Fruit fly (Drosophila melanogaster) whole organism, embryonic: Measurements from ENCODE around the gene U2af50.

Experiments
- Atf-2 ChIP-seq: fragments of 200-800 bp; sonication (Bioruptor generic); optimal IDR thresholded peaks from 2 replicates; lab custom pipeline; 2016; ENCODE audit warnings: missing biosample characterization, missing genetic modification characterization
- B-H2 ChIP-seq: fragments of 200-800 bp; sonication (Bioruptor generic); optimal IDR thresholded peaks from 2 replicates; lab custom pipeline; 2018; ENCODE audit warnings: missing biosample characterization, mild to moderate bottlenecking, missing genetic modification characterization
- BtbVII ChIP-seq: fragments of 200-800 bp; sonication (Bioruptor generic); optimal IDR thresholded peaks from 3 replicates; lab custom pipeline; 2017; ENCODE audit warnings: missing biosample characterization, mild to moderate bottlenecking, missing genetic modification characterization
- CG10543 ChIP-seq: fragments of 200-800 bp; sonication (Bioruptor generic); optimal IDR thresholded peaks from 3 replicates; lab custom pipeline; 2017; ENCODE audit warnings: missing biosample characterization, mild to moderate bottlenecking, missing genetic modification characterization, moderate library complexity
- CG11695 ChIP-seq: fragments of 200-800 bp; sonication (Bioruptor generic); IDR thresholded peaks from 3 replicates; pipeline ENCODE4 v1.3.6; 2022; ENCODE audit warnings: missing biosample characterization, missing genetic modification characterization
- CG12236 ChIP-seq: fragments of 200-800 bp; sonication (Bioruptor generic); optimal IDR thresholded peaks from 2 replicates; lab custom pipeline; 2016; ENCODE audit warnings: missing biosample characterization, missing genetic modification characterization
- CG12659 ChIP-seq: fragments of 200-800 bp; sonication (Bioruptor generic); optimal IDR thresholded peaks from 3 replicates; lab custom pipeline; 2017; ENCODE audit warnings: mild to moderate bottlenecking, missing biosample characterization, missing genetic modification reagents, missing genetic modification characterization
- CG13296 ChIP-seq: fragments of 200-800 bp; sonication (Bioruptor generic); optimal IDR thresholded peaks from 3 replicates; lab custom pipeline; 2018; ENCODE audit warnings: missing biosample characterization, mild to moderate bottlenecking, missing genetic modification characterization
- CG14710 ChIP-seq: fragments of 200-800 bp; sonication (Bioruptor generic); optimal IDR thresholded peaks from 3 replicates; lab custom pipeline; 2019; ENCODE audit warnings: missing biosample characterization, mild to moderate bottlenecking, missing genetic modification characterization, moderate library complexity
- CG1792 ChIP-seq: fragments of 200-800 bp; sonication (Bioruptor generic); optimal IDR thresholded peaks from 2 replicates; lab custom pipeline; 2016; ENCODE audit warnings: missing biosample characterization, missing genetic modification characterization
- CG2120 ChIP-seq: fragments of 200-800 bp; sonication (Bioruptor generic); optimal IDR thresholded peaks from 3 replicates; lab custom pipeline; 2016; ENCODE audit warnings: missing biosample characterization, missing genetic modification characterization
- CG2678 ChIP-seq: fragments of 200-800 bp; sonication (Bioruptor generic); optimal IDR thresholded peaks from 3 replicates; lab custom pipeline; 2019; ENCODE audit warnings: missing biosample characterization, mild to moderate bottlenecking, missing genetic modification characterization, moderate library complexity
- CG31224 ChIP-seq: fragments of 200-800 bp; sonication (Bioruptor generic); IDR thresholded peaks from 2 replicates; pipeline ENCODE4 v1.3.6; 2022; ENCODE audit warnings: missing biosample characterization, missing genetic modification characterization
- CG31441 ChIP-seq: fragments of 200-800 bp; sonication (Bioruptor generic); IDR thresholded peaks from 2 replicates; pipeline ENCODE4 v1.3.6; 2022; ENCODE audit warnings: missing biosample characterization, missing genetic modification characterization
- CG3163 ChIP-seq: fragments of 200-800 bp; sonication (Bioruptor generic); optimal IDR thresholded peaks from 3 replicates; lab custom pipeline; 2016; ENCODE audit warnings: missing biosample characterization, missing genetic modification characterization
- CG3726 ChIP-seq: fragments of 200-800 bp; sonication (Bioruptor generic); IDR thresholded peaks from 3 replicates; pipeline ENCODE4, ENCODE4 v1.3.6; 2022; ENCODE audit warnings: missing biosample characterization, missing genetic modification characterization
- CG6175 ChIP-seq: fragments of 200-800 bp; sonication (Bioruptor generic); IDR thresholded peaks from 3 replicates; pipeline ENCODE4 v1.3.6; 2022; ENCODE audit warnings: missing biosample characterization, missing genetic modification characterization
- CG8924 ChIP-seq: fragments of 200-800 bp; optimal IDR thresholded peaks from 3 replicates; lab custom pipeline; 2019; ENCODE audit warnings: missing biosample characterization, mild to moderate bottlenecking, missing genetic modification characterization, moderate library complexity
- CG8944 ChIP-seq: fragments of 200-800 bp; sonication (Bioruptor generic); optimal IDR thresholded peaks from 3 replicates; lab custom pipeline; 2016; ENCODE audit warnings: missing biosample characterization, missing genetic modification characterization
- CG9932 ChIP-seq: fragments of 200-800 bp; sonication (Bioruptor generic); IDR thresholded peaks from 2 replicates; pipeline ENCODE4 v1.3.6; 2022; ENCODE audit warnings: missing biosample characterization, missing genetic modification characterization
- D ChIP-seq, 2 experiments: fragments of 200-800 bp in 1 of 2; fragments of >200 bp in 1 of 2; sonication (Bioruptor generic) in 1 of 2; optimal IDR thresholded peaks; 2 replicates in 1 of 2; 3 replicates in 1 of 2; lab custom pipeline; 2017; ENCODE audit warnings: mild to moderate bottlenecking in 1 of 2, missing biosample characterization in 1 of 2, missing genetic modification characterization in 1 of 2, missing genetic modification reagents in 1 of 2
- Dref ChIP-seq: fragments of 200-800 bp; sonication (Bioruptor generic); IDR thresholded peaks from 2 replicates; pipeline ENCODE4 v1.3.6; 2022; ENCODE audit warnings: missing biosample characterization, missing genetic modification characterization
- E2f1 ChIP-seq: fragments of 200-800 bp; sonication (Bioruptor generic); IDR thresholded peaks from 2 replicates; pipeline ENCODE4 v1.3.6; 2022; ENCODE audit warnings: missing biosample characterization, missing genetic modification characterization
- Hand ChIP-seq: fragments of 200-800 bp; sonication (Bioruptor generic); optimal IDR thresholded peaks from 2 replicates; lab custom pipeline; 2017; ENCODE audit warnings: mild to moderate bottlenecking, missing biosample characterization, missing genetic modification reagents, missing genetic modification characterization
- MBD-R2 ChIP-seq: fragments of 200-800 bp; sonication (Bioruptor generic); IDR thresholded peaks from 2 replicates; pipeline ENCODE4 v1.3.6; 2022; ENCODE audit warnings: missing biosample characterization, missing genetic modification characterization
- Meics ChIP-seq: fragments of 200-800 bp; sonication (Bioruptor generic); optimal IDR thresholded peaks from 2 replicates; lab custom pipeline; 2017; ENCODE audit warnings: missing biosample characterization, mild to moderate bottlenecking, missing genetic modification characterization
- Ptx1 ChIP-seq: fragments of 200-800 bp; sonication (Bioruptor generic); IDR thresholded peaks from 2 replicates; pipeline ENCODE4 v1.3.6; 2022; ENCODE audit warnings: missing biosample characterization, missing genetic modification characterization
- Sin3A ChIP-seq: fragments of >200 bp; optimal IDR thresholded peaks from 2 replicates; lab custom pipeline; 2018
- az2 ChIP-seq: fragments of 200-800 bp; sonication (Bioruptor generic); optimal IDR thresholded peaks from 3 replicates; lab custom pipeline; 2016; ENCODE audit warnings: missing biosample characterization, missing genetic modification characterization
- bcd ChIP-seq: fragments of 200-800 bp; sonication (Bioruptor generic); optimal IDR thresholded peaks from 2 replicates; lab custom pipeline; 2017; ENCODE audit warnings: missing biosample characterization, mild to moderate bottlenecking, missing genetic modification characterization
- cato ChIP-seq: fragments of 200-800 bp; sonication (Bioruptor generic); optimal IDR thresholded peaks from 2 replicates; lab custom pipeline; 2016; ENCODE audit warnings: missing biosample characterization, missing genetic modification characterization, borderline replicate concordance
- dmrt99B ChIP-seq: fragments of 200-800 bp; sonication (Bioruptor generic); optimal IDR thresholded peaks from 2 replicates; lab custom pipeline; 2018; ENCODE audit warnings: missing biosample characterization, mild to moderate bottlenecking, missing genetic modification characterization, moderate library complexity
- fd64A ChIP-seq: fragments of 200-800 bp; sonication (Bioruptor generic); optimal IDR thresholded peaks from 3 replicates; lab custom pipeline; 2018; ENCODE audit warnings: missing biosample characterization, mild to moderate bottlenecking, missing genetic modification characterization
- gro ChIP-seq: fragments of 200-800 bp; sonication (Bioruptor generic); optimal IDR thresholded peaks from 2 replicates; lab custom pipeline; 2016; ENCODE audit warnings: missing biosample characterization, missing genetic modification characterization
- her ChIP-seq: fragments of 200-800 bp; sonication (Bioruptor generic); optimal IDR thresholded peaks from 2 replicates; lab custom pipeline; 2016; ENCODE audit warnings: missing biosample characterization, missing genetic modification characterization
- ind ChIP-seq: fragments of 200-800 bp; sonication (Bioruptor generic); optimal IDR thresholded peaks from 3 replicates; lab custom pipeline; 2016; ENCODE audit warnings: missing biosample characterization, missing genetic modification characterization
- inv ChIP-seq: fragments of 200-800 bp; sonication (Bioruptor generic); IDR thresholded peaks from 2 replicates; pipeline ENCODE4 v1.3.6; 2022; ENCODE audit warnings: missing biosample characterization, missing genetic modification characterization; ENCODE audit not compliant: partially characterized antibody
- lbe ChIP-seq: fragments of 200-800 bp; sonication (Bioruptor generic); optimal IDR thresholded peaks from 2 replicates; lab custom pipeline; 2016; ENCODE audit warnings: missing biosample characterization, mild to moderate bottlenecking, missing genetic modification characterization
- nerfin-1 ChIP-seq: fragments of 200-800 bp; sonication (Bioruptor generic); optimal IDR thresholded peaks from 3 replicates; lab custom pipeline; 2019; ENCODE audit warnings: missing biosample characterization, mild to moderate bottlenecking, missing genetic modification characterization, moderate library complexity
- org-1 ChIP-seq: fragments of 200-800 bp; sonication (Bioruptor generic); optimal IDR thresholded peaks from 2 replicates; lab custom pipeline; 2017; ENCODE audit warnings: missing biosample characterization, missing genetic modification characterization
- otp ChIP-seq: fragments of 200-800 bp; sonication (Bioruptor generic); IDR thresholded peaks from 3 replicates; pipeline ENCODE4, ENCODE4 v1.3.6; 2022; ENCODE audit warnings: missing biosample characterization, missing genetic modification characterization
- ranshi ChIP-seq: fragments of 200-800 bp; sonication (Bioruptor generic); IDR thresholded peaks from 2 replicates; pipeline ENCODE4 v1.3.6; 2022; ENCODE audit warnings: missing biosample characterization, missing genetic modification characterization
- row ChIP-seq: fragments of 200-800 bp; sonication (Bioruptor generic); IDR thresholded peaks from 3 replicates; pipeline ENCODE4 v1.3.6; 2022; ENCODE audit warnings: missing biosample characterization, missing genetic modification characterization
- shn ChIP-seq: fragments of 200-800 bp; sonication (Bioruptor generic); optimal IDR thresholded peaks from 3 replicates; lab custom pipeline; 2016; ENCODE audit warnings: missing biosample characterization, missing genetic modification characterization
- slbo ChIP-seq: fragments of 200-800 bp; sonication (Bioruptor generic); IDR thresholded peaks from 2 replicates; pipeline ENCODE4 v1.3.6; 2022; ENCODE audit warnings: missing biosample characterization, missing genetic modification characterization
- ssp ChIP-seq: fragments of 200-800 bp; sonication (Bioruptor generic); IDR thresholded peaks from 2 replicates; pipeline ENCODE4 v1.3.6; 2022; ENCODE audit warnings: missing biosample characterization, missing genetic modification characterization
- tap ChIP-seq: fragments of 200-800 bp; optimal IDR thresholded peaks from 3 replicates; lab custom pipeline; 2019; ENCODE audit warnings: missing biosample characterization, mild to moderate bottlenecking, missing genetic modification characterization, moderate library complexity
- ttk ChIP-seq: fragments of 200-800 bp; sonication (Bioruptor generic); IDR thresholded peaks from 2 replicates; pipeline ENCODE4 v2.1.2; 2022; ENCODE audit warnings: missing biosample characterization, missing genetic modification characterization
- vvl ChIP-seq: fragments of 200-800 bp; sonication (Bioruptor generic); IDR thresholded peaks from 2 replicates; pipeline ENCODE4 v1.3.6; 2022; ENCODE audit warnings: missing biosample characterization, missing genetic modification characterization
- z ChIP-seq: fragments of 200-800 bp; sonication (Bioruptor generic); IDR thresholded peaks from 3 replicates; pipeline ENCODE4 v1.3.6; 2022; ENCODE audit warnings: missing biosample characterization, missing genetic modification characterization
- zf30C ChIP-seq: fragments of 200-800 bp; sonication (Bioruptor generic); optimal IDR thresholded peaks from 3 replicates; lab custom pipeline; 2018; ENCODE audit warnings: missing biosample characterization, mild to moderate bottlenecking, missing genetic modification characterization

The U2af50 gene

DNA sequence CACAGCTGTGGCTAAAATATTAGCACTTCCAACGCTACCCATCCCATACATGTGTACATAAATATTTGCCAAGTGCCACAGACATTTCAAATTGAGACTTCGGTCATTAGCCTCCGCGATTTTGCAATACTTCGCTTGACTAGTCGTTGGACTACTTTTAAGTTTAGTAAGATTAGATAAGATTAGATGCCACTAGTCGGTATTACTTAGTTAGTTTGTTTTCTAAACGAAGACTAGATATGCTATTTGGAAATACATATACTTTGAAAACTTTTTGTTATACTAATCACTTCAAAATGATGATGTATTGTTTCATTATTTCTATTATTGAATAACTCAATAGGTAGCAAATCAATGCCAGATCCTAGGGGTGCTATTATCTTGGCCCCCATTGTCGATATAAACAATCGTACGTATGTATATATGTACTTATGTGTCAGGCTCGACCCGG, 27.1 kb upstream of the U2af50 start (continued):
- TF ChIP-seq CG12236 = no peak
- TF ChIP-seq D (optimal IDR thresholded peaks at IDR 0.05; lab: Kevin White, UChicago) = no peak
- peak; percentile 18 for TF ChIP-seq D (GFP tag; optimal IDR thresholded peaks at IDR 0.05; lab: Kevin White, UChicago)
- TF ChIP-seq CG2678 = peak; percentile 68
- TF ChIP-seq CG3726 (GFP tag; lab: Robert Waterston, UW) = no peak
- TF ChIP-seq ssp (GFP tag; lab: Robert Waterston, UW) = 0 out of 2 replicates have a peak, but pooled peaks have one; percentile 30
- TF ChIP-seq CG11695 (GFP tag; lab: Robert Waterston, UW) = 0 out of 3 replicates have a peak, but pooled peaks have one; percentile 31
- TF ChIP-seq shn (GFP tag; lab: Kevin White, UChicago) = no peak
- peak; percentile 3 for TF ChIP-seq CG14710 (tag; lab: Kevin White, UChicago)
- peak; percentile 36 for TF ChIP-seq tap
- 0 out of 2 replicates have a peak, but pooled peaks have one; percentile 17 for TF ChIP-seq E2f1
- TF ChIP-seq lbe (GFP tag; lab: Kevin White, UChicago) = no peak
- no peak for TF ChIP-seq Dref (GFP tag; lab: Robert Waterston, UW)
- peak; percentile 56 for TF ChIP-seq dmrt99B
- peak; percentile 19 for TF ChIP-seq ind (GFP tag; lab: Kevin White, UChicago)
- TF ChIP-seq gro (GFP tag; lab: Kevin White, UChicago) = peak; percentile 45
- TF ChIP-seq row = peak; percentile 45; the same call in 2 of the 3 replicates
- 0 out of 2 replicates have a peak, but pooled peaks have one; percentile 23 for TF ChIP-seq Ptx1
- peak; percentile 22 for TF ChIP-seq CG13296 (GFP tag; lab: Kevin White, UChicago)
- TF ChIP-seq ranshi (GFP tag; lab: Robert Waterston, UW) = no peak
- TF ChIP-seq B-H2 (GFP tag; lab: Kevin White, UChicago) = peak; percentile 18
- TF ChIP-seq CG2120 = peak; percentile 63
- TF ChIP-seq Hand (GFP tag; lab: Kevin White, UChicago) = peak; percentile 42
- 0 out of 2 replicates have a peak, but pooled peaks have one; percentile 10 for TF ChIP-seq CG31224 (GFP tag; lab: Robert Waterston, UW)
- peak; percentile 52 for TF ChIP-seq Meics
- no peak for TF ChIP-seq inv (GFP tag; lab: Robert Waterston, UW)
- no peak for TF ChIP-seq CG1792 (GFP tag; lab: Kevin White, UChicago)
- no peak for TF ChIP-seq Sin3A (lab: Kevin White, UChicago)
- TF ChIP-seq her (GFP tag; lab: Kevin White, UChicago) = no peak
- no peak for TF ChIP-seq fd64A
- peak; percentile 49 for TF ChIP-seq CG8924 (tag; lab: Kevin White, UChicago)
- TF ChIP-seq CG9932 (GFP tag; lab: Robert Waterston, UW) = peak; percentile 50
- TF ChIP-seq MBD-R2 (GFP tag; lab: Robert Waterston, UW) = 0 out of 2 replicates have a peak, but pooled peaks have one; percentile 19
- no peak for TF ChIP-seq CG6175
- TF ChIP-seq z (GFP tag; lab: Robert Waterston, UW) = no peak
- TF ChIP-seq org-1 (GFP tag; lab: Kevin White, UChicago) = peak; percentile 47
- peak; percentile 19 for TF ChIP-seq nerfin-1
- no peak for TF ChIP-seq Atf-2 (GFP tag; lab: Kevin White, UChicago)
- TF ChIP-seq az2 (GFP tag; lab: Kevin White, UChicago) = no peak
- TF ChIP-seq CG12659 (GFP tag; lab: Kevin White, UChicago) = peak; percentile 28
- no peak for TF ChIP-seq zf30C (GFP tag; lab: Kevin White, UChicago)
- no peak for TF ChIP-seq CG3163 (GFP tag; lab: Kevin White, UChicago)
- TF ChIP-seq ttk (GFP tag; lab: Robert Waterston, UW) = no peak
- TF ChIP-seq vvl (GFP tag; lab: Robert Waterston, UW) = 0 out of 2 replicates have a peak, but pooled peaks have one; percentile 22
- peak; percentile 14 for TF ChIP-seq BtbVII (GFP tag; lab: Kevin White, UChicago)
- TF ChIP-seq cato = no peak
- TF ChIP-seq otp = no peak
- TF ChIP-seq CG8944 (GFP tag; lab: Kevin White, UChicago) = no peak
- peak; percentile 22 for TF ChIP-seq CG10543
- TF ChIP-seq bcd (GFP tag; lab: Kevin White, UChicago) = peak; percentile 35
- TF ChIP-seq CG31441 (GFP tag; lab: Robert Waterston, UW) = peak; percentile 58; the same call in 1 of the 2 replicates
- TF ChIP-seq slbo (GFP tag; lab: Robert Waterston, UW) = peak; percentile 47; the same call in 1 of the 2 replicates
